Worm (Caenorhabditis elegans): ENCODE results near the gene mua-3.
"Not testable (repeated sequence)": the region's sequence is repeated elsewhere in the genome, so short reads cannot be mapped to it uniquely, and the experiment has no call there.

Gene mua-3

ce11 chrIII:10218587-10218986 is 58.1 kb downstream of the mua-3 start, which contains the start of the genes rde-4 and cox-14:
TSS of gene rde-4 (minus strand) at chrIII:10218646.
TSS of gene cox-14 (plus strand) at chrIII:10218942.
- no peak for TF ChIP-seq ahr-1 (tag; optimal IDR thresholded peaks at IDR 0.05)
- no peak for TF ChIP-seq ceh-6 (GFP tag; optimal IDR thresholded peaks at IDR 0.05)
- no peak for TF ChIP-seq ceh-9 (tag; optimal IDR thresholded peaks at IDR 0.05)
- no peak for TF ChIP-seq pros-1 (tag; optimal IDR thresholded peaks at IDR 0.05)
- TF ChIP-seq fkh-6 (tag; optimal IDR thresholded peaks at IDR 0.05): no peak
- TF ChIP-seq dmd-4 (tag; optimal IDR thresholded peaks at IDR 0.05; ENCODE audit: borderline replicate concordance): no peak
- no peak for TF ChIP-seq pag-3 (tag; optimal IDR thresholded peaks at IDR 0.05; ENCODE audit: borderline replicate concordance)
- peak; percentile 5 for TF ChIP-seq elt-2 (tag; optimal IDR thresholded peaks at IDR 0.05)
- TF ChIP-seq unc-42 (tag; optimal IDR thresholded peaks at IDR 0.05): peak; percentile 37
- TF ChIP-seq pax-1 (tag; optimal IDR thresholded peaks at IDR 0.05): no peak
- no peak for TF ChIP-seq ttx-3 (tag; optimal IDR thresholded peaks at IDR 0.05)
- TF ChIP-seq sox-2 (GFP tag; IDR thresholded peaks at IDR 0.05): no peak
- no peak for TF ChIP-seq sdc-2 (tag; optimal IDR thresholded peaks at IDR 0.05)
- TF ChIP-seq ets-4 (tag; optimal IDR thresholded peaks at IDR 0.05): no peak
- TF ChIP-seq ama-1 (optimal IDR thresholded peaks at IDR 0.05): no peak
- TF ChIP-seq ztf-16 (tag; optimal IDR thresholded peaks at IDR 0.05): no peak
- TF ChIP-seq ceh-18 (tag; optimal IDR thresholded peaks at IDR 0.05): no peak
- TF ChIP-seq madf-2 (tag; optimal IDR thresholded peaks at IDR 0.05): no peak
- TF ChIP-seq ceh-30 (tag; optimal IDR thresholded peaks at IDR 0.05): no peak
- TF ChIP-seq fkh-10 (GFP tag; optimal IDR thresholded peaks at IDR 0.05): no peak
- no peak for TF ChIP-seq nhr-232 (tag; optimal IDR thresholded peaks at IDR 0.05)
- peak; percentile 77 for TF ChIP-seq nfya-1 (tag; optimal IDR thresholded peaks at IDR 0.05)
- no peak for TF ChIP-seq ceh-48 (tag; optimal IDR thresholded peaks at IDR 0.05)
- TF ChIP-seq ceh-45 (GFP tag; IDR thresholded peaks at IDR 0.05): no peak
- no peak for TF ChIP-seq nhr-11 (tag; optimal IDR thresholded peaks at IDR 0.05)
- TF ChIP-seq ceh-34 (tag; optimal IDR thresholded peaks at IDR 0.05): no peak
- no peak for TF ChIP-seq K02D7.2 (tag; optimal IDR thresholded peaks at IDR 0.05)
- TF ChIP-seq ceh-31 (tag; optimal IDR thresholded peaks at IDR 0.05): peak; percentile 31
- TF ChIP-seq ceh-19 (GFP tag; optimal IDR thresholded peaks at IDR 0.05): no peak
- no peak for TF ChIP-seq hlh-15 (tag; optimal IDR thresholded peaks at IDR 0.05)
- no peak for TF ChIP-seq ref-2 (tag; optimal IDR thresholded peaks at IDR 0.05)
- TF ChIP-seq odd-2 (tag; optimal IDR thresholded peaks at IDR 0.05): no peak
- TF ChIP-seq mec-3 (tag; optimal IDR thresholded peaks at IDR 0.05; ENCODE audit: borderline replicate concordance): no peak

ce11 chrIII:10221860-10222259 is 61.4 kb downstream of the mua-3 start, which contains the start of gene Y70G10A.4:
TSS of gene Y70G10A.4 (plus strand) at chrIII:10222160.
- TF ChIP-seq ceh-6 (GFP tag; optimal IDR thresholded peaks at IDR 0.05); dmd-4 (tag; optimal IDR thresholded peaks at IDR 0.05; ENCODE audit: borderline replicate concordance); ceh-18 (tag; optimal IDR thresholded peaks at IDR 0.05): not testable (repeated sequence)

- no peak for TF ChIP-seq elt-2 (tag; optimal IDR thresholded peaks at IDR 0.05)
- TF ChIP-seq dmd-4 (tag; optimal IDR thresholded peaks at IDR 0.05; ENCODE audit: borderline replicate concordance): no peak
- TF ChIP-seq hlh-15 (tag; optimal IDR thresholded peaks at IDR 0.05): no peak
- no peak for TF ChIP-seq ceh-19 (GFP tag; optimal IDR thresholded peaks at IDR 0.05)
- TF ChIP-seq npax-4 (tag; optimal IDR thresholded peaks at IDR 0.05): no peak
- no peak for TF ChIP-seq hlh-6 (tag; optimal IDR thresholded peaks at IDR 0.05)
- TF ChIP-seq lim-6 (tag; optimal IDR thresholded peaks at IDR 0.05): no peak
- TF ChIP-seq ceh-18 (tag; optimal IDR thresholded peaks at IDR 0.05): no peak
These were observed 71.1 kb downstream of the mua-3 start for ce11 chrIII:10231641-10232040.
